Worm (Caenorhabditis elegans) whole organism, L4 larva: Measurements from ENCODE around the gene pmp-5.

Experiments used
- ceh-82 ChIP-seq: sonication (generic microtip); optimal IDR thresholded peaks from 2 replicates; lab custom pipeline; 2017; ENCODE audit warnings: missing biosample characterization, missing genetic modification characterization
- daf-12 ChIP-seq: fragments of 150-350 bp; optimal IDR thresholded peaks from 2 replicates; lab custom pipeline; 2014; ENCODE audit warnings: missing biosample characterization, missing genetic modification reagents, missing genetic modification characterization
- dmd-6 ChIP-seq: fragments of 200-800 bp; sonication (Bioruptor generic); IDR thresholded peaks from 2 replicates; pipeline ENCODE4 v1.3.6; 2022; ENCODE audit warnings: missing genetic modification reagents, missing genetic modification characterization, missing compliant biosample characterization
- fos-1 ChIP-seq: fragments of 150-350 bp; optimal IDR thresholded peaks from 2 replicates; lab custom pipeline; 2014; ENCODE audit warnings: missing biosample characterization, missing genetic modification characterization
- lin-39 ChIP-seq: fragments of 150-350 bp; optimal IDR thresholded peaks from 2 replicates; lab custom pipeline; 2014; ENCODE audit warnings: missing biosample characterization, missing genetic modification reagents, missing genetic modification characterization
- lir-3 ChIP-seq: sonication (generic microtip); optimal IDR thresholded peaks from 2 replicates; lab custom pipeline; 2016; ENCODE audit warnings: mild to moderate bottlenecking, missing genetic modification characterization, missing compliant biosample characterization
- nhr-28 ChIP-seq: fragments of 150-350 bp; optimal IDR thresholded peaks from 2 replicates; lab custom pipeline; 2014; ENCODE audit warnings: missing biosample characterization, missing genetic modification characterization
- nhr-6 ChIP-seq: fragments of 150-350 bp; optimal IDR thresholded peaks from 2 replicates; lab custom pipeline; 2014; ENCODE audit warnings: missing biosample characterization, missing genetic modification characterization
- nhr-76 ChIP-seq: fragments of 150-350 bp; optimal IDR thresholded peaks from 2 replicates; lab custom pipeline; 2014; ENCODE audit warnings: missing biosample characterization, missing genetic modification characterization
- snpc-4 ChIP-seq: fragments of 150-350 bp; optimal IDR thresholded peaks from 2 replicates; lab custom pipeline; 2014; ENCODE audit warnings: missing biosample characterization, missing genetic modification characterization
- zag-1 ChIP-seq: fragments of 150-350 bp; optimal IDR thresholded peaks from 2 replicates; lab custom pipeline; 2014; ENCODE audit warnings: missing biosample characterization, missing genetic modification characterization

DNA sequence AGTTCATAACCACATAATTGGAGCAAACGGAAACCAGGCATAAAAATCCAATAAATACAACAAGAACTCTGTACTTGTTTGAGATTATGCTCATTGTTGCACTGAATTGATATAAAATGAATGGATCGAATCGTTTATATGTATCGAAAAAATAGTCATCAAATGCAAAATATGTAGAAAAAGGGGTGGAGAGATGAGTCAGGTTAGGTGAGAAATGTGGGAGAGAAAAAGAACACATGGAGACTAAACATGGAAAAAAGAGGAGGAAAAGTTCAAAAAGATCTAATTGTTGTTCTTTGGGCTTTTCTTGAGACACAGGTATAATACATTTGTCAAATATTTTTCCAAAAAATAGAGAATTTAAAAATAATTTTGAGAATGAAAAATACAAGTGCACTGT is 22.8 kb upstream of the pmp-5 start, which contains the start of gene K11G9.5:
- no peak for TF ChIP-seq ceh-82 (tag; lab: Kevin White, UChicago)
- TF ChIP-seq snpc-4 (tag; lab: Kevin White, UChicago): no peak
- no peak for TF ChIP-seq fos-1
- no peak for TF ChIP-seq lin-39 (tag; lab: Kevin White, UChicago)
- no peak for TF ChIP-seq nhr-76 (tag; lab: Kevin White, UChicago)
- no peak for TF ChIP-seq dmd-6
- no peak for TF ChIP-seq nhr-6 (tag; lab: Kevin White, UChicago)
- no peak for TF ChIP-seq daf-12
- no peak for TF ChIP-seq zag-1
- no peak for TF ChIP-seq nhr-28 (tag; lab: Kevin White, UChicago)
- no peak for TF ChIP-seq lir-3 (tag; lab: Kevin White, UChicago)
